Fruit fly (Drosophila melanogaster) whole organism, embryonic: Measurements from ENCODE around the gene Ant2.

Source experiments
- Bgb ChIP-seq: fragments of 200-800 bp; sonication (Bioruptor generic); IDR thresholded peaks from 2 replicates; pipeline ENCODE4 v1.3.6; 2022; ENCODE audit warnings: missing biosample characterization, missing genetic modification characterization; ENCODE audit not compliant: partially characterized antibody
- CG12236 ChIP-seq: fragments of 200-800 bp; sonication (Bioruptor generic); optimal IDR thresholded peaks from 2 replicates; lab custom pipeline; 2016; ENCODE audit warnings: missing biosample characterization, missing genetic modification characterization
- CG1233 ChIP-seq: fragments of 200-800 bp; sonication (Bioruptor generic); optimal IDR thresholded peaks from 4 replicates; lab custom pipeline; 2018; ENCODE audit warnings: missing biosample characterization, mild to moderate bottlenecking, missing genetic modification characterization
- CG1529 ChIP-seq: fragments of 200-800 bp; sonication (Bioruptor generic); optimal IDR thresholded peaks from 3 replicates; lab custom pipeline; 2018; ENCODE audit warnings: missing biosample characterization, missing genetic modification characterization
- CG15601 ChIP-seq: fragments of 200-800 bp; sonication (Bioruptor generic); optimal IDR thresholded peaks from 3 replicates; lab custom pipeline; 2019; ENCODE audit warnings: missing biosample characterization, mild to moderate bottlenecking, missing genetic modification characterization, moderate library complexity
- CG16815 ChIP-seq: fragments of 200-800 bp; sonication (Bioruptor generic); optimal IDR thresholded peaks from 3 replicates; lab custom pipeline; 2017; ENCODE audit warnings: missing biosample characterization, mild to moderate bottlenecking, missing genetic modification characterization
- CG17568 ChIP-seq: fragments of 200-800 bp; sonication (Bioruptor generic); optimal IDR thresholded peaks from 2 replicates; lab custom pipeline; 2018; ENCODE audit warnings: missing biosample characterization, mild to moderate bottlenecking, missing genetic modification characterization, moderate library complexity
- CG2202 ChIP-seq: fragments of 200-800 bp; sonication (Bioruptor generic); optimal IDR thresholded peaks from 2 replicates; lab custom pipeline; 2018; ENCODE audit warnings: missing biosample characterization, mild to moderate bottlenecking, missing genetic modification characterization
- CG30431 ChIP-seq: fragments of 200-800 bp; sonication (Bioruptor generic); optimal IDR thresholded peaks from 2 replicates; lab custom pipeline; 2017; ENCODE audit warnings: missing biosample characterization, missing genetic modification characterization
- CG31365 ChIP-seq: fragments of 200-800 bp; sonication (Bioruptor generic); optimal IDR thresholded peaks from 2 replicates; lab custom pipeline; 2018; ENCODE audit warnings: missing biosample characterization, mild to moderate bottlenecking, missing genetic modification characterization
- CG31441 ChIP-seq: fragments of 200-800 bp; sonication (Bioruptor generic); IDR thresholded peaks from 2 replicates; pipeline ENCODE4 v1.3.6; 2022; ENCODE audit warnings: missing biosample characterization, missing genetic modification characterization
- CG43689 ChIP-seq: fragments of 200-800 bp; sonication (Bioruptor generic); IDR thresholded peaks from 2 replicates; pipeline ENCODE4 v1.3.6; 2022; ENCODE audit warnings: missing biosample characterization, missing genetic modification characterization
- CG6689 ChIP-seq: fragments of 200-800 bp; sonication (Bioruptor generic); IDR thresholded peaks from 2 replicates; pipeline ENCODE4 v1.3.6; 2022; ENCODE audit warnings: missing biosample characterization, missing genetic modification characterization
- CG9609 ChIP-seq: fragments of 200-800 bp; sonication (Bioruptor generic); optimal IDR thresholded peaks from 3 replicates; lab custom pipeline; 2016; ENCODE audit warnings: missing biosample characterization, missing genetic modification characterization
- CG9932 ChIP-seq: fragments of 200-800 bp; sonication (Bioruptor generic); IDR thresholded peaks from 2 replicates; pipeline ENCODE4 v1.3.6; 2022; ENCODE audit warnings: missing biosample characterization, missing genetic modification characterization
- CoRest ChIP-seq: fragments of 200-800 bp; sonication (Bioruptor generic); optimal IDR thresholded peaks from 3 replicates; lab custom pipeline; 2018; ENCODE audit warnings: missing biosample characterization, mild to moderate bottlenecking, missing genetic modification characterization, moderate library complexity
- D ChIP-seq, 2 experiments: fragments of 200-800 bp in 1 of 2; fragments of >200 bp in 1 of 2; sonication (Bioruptor generic) in 1 of 2; optimal IDR thresholded peaks; 2 replicates in 1 of 2; 3 replicates in 1 of 2; lab custom pipeline; 2017; ENCODE audit warnings: mild to moderate bottlenecking in 1 of 2, missing biosample characterization in 1 of 2, missing genetic modification characterization in 1 of 2, missing genetic modification reagents in 1 of 2
- Dek ChIP-seq: fragments of 200-800 bp; sonication (Bioruptor generic); optimal IDR thresholded peaks from 3 replicates; lab custom pipeline; 2019; ENCODE audit warnings: missing biosample characterization, mild to moderate bottlenecking, missing genetic modification characterization, moderate library complexity
- Dfd ChIP-seq, 2 experiments: fragments of >200 bp; optimal IDR thresholded peaks; 2 replicates each; lab custom pipeline; 2017; ENCODE audit warnings: missing biosample characterization in 2 of 2, missing genetic modification characterization in 2 of 2
- E2f2 ChIP-seq: fragments of 200-800 bp; sonication (Bioruptor generic); IDR thresholded peaks from 2 replicates; pipeline ENCODE4 v1.3.6; 2022; ENCODE audit warnings: missing biosample characterization, missing genetic modification characterization
- Ets97D ChIP-seq: fragments of 200-800 bp; sonication (Bioruptor generic); optimal IDR thresholded peaks from 3 replicates; lab custom pipeline; 2016; ENCODE audit warnings: missing biosample characterization, missing genetic modification characterization
- Max ChIP-seq: fragments of 200-800 bp; sonication (Bioruptor generic); optimal IDR thresholded peaks from 2 replicates; lab custom pipeline; 2016; ENCODE audit warnings: missing biosample characterization, mild to moderate bottlenecking, missing genetic modification characterization
- NK7.1 ChIP-seq: fragments of 200-800 bp; sonication (Bioruptor generic); optimal IDR thresholded peaks from 3 replicates; lab custom pipeline; 2016; ENCODE audit warnings: missing biosample characterization, missing genetic modification characterization
- Ptx1 ChIP-seq: fragments of 200-800 bp; sonication (Bioruptor generic); IDR thresholded peaks from 2 replicates; pipeline ENCODE4 v1.3.6; 2022; ENCODE audit warnings: missing biosample characterization, missing genetic modification characterization
- Vsx1 ChIP-seq: fragments of 200-800 bp; sonication (Bioruptor generic); optimal IDR thresholded peaks from 2 replicates; lab custom pipeline; 2017; ENCODE audit warnings: missing biosample characterization, mild to moderate bottlenecking, missing genetic modification characterization, missing genetic modification reagents
- cato ChIP-seq: fragments of 200-800 bp; sonication (Bioruptor generic); optimal IDR thresholded peaks from 2 replicates; lab custom pipeline; 2016; ENCODE audit warnings: missing biosample characterization, missing genetic modification characterization, borderline replicate concordance
- chinmo ChIP-seq: fragments of 200-800 bp; sonication (Bioruptor generic); IDR thresholded peaks from 4 replicates; pipeline ENCODE4 v1.3.6; 2022; ENCODE audit warnings: missing biosample characterization, missing genetic modification characterization; ENCODE audit not compliant: partially characterized antibody
- dimm ChIP-seq: fragments of 200-800 bp; sonication (Bioruptor generic); IDR thresholded peaks from 2 replicates; pipeline ENCODE4 v1.3.6; 2022; ENCODE audit warnings: missing biosample characterization, missing genetic modification characterization
- fru ChIP-seq: fragments of >200 bp; optimal IDR thresholded peaks from 2 replicates; lab custom pipeline; 2017
- ftz-f1 ChIP-seq: fragments of 200-800 bp; sonication (Bioruptor generic); optimal IDR thresholded peaks from 2 replicates; lab custom pipeline; 2016; ENCODE audit warnings: missing biosample characterization, missing genetic modification characterization
- hkb ChIP-seq, 2 experiments: fragments of 200-800 bp in 1 of 2; fragments of >200 bp in 1 of 2; sonication (Bioruptor generic) in 1 of 2; IDR thresholded peaks in 1 of 2; optimal IDR thresholded peaks in 1 of 2; 2 replicates each; pipeline versions ENCODE4 v1.3.6 to Lab custom; 2017 to 2022; ENCODE audit warnings: missing biosample characterization in 1 of 2, missing genetic modification characterization in 1 of 2
- inv ChIP-seq: fragments of 200-800 bp; sonication (Bioruptor generic); IDR thresholded peaks from 2 replicates; pipeline ENCODE4 v1.3.6; 2022; ENCODE audit warnings: missing biosample characterization, missing genetic modification characterization; ENCODE audit not compliant: partially characterized antibody
- jumu ChIP-seq: fragments of 200-800 bp; sonication (Bioruptor generic); optimal IDR thresholded peaks from 3 replicates; lab custom pipeline; 2016; ENCODE audit warnings: missing biosample characterization, missing genetic modification characterization
- kay ChIP-seq: fragments of 200-800 bp; sonication (Bioruptor generic); optimal IDR thresholded peaks from 2 replicates; lab custom pipeline; 2016; ENCODE audit warnings: missing biosample characterization, missing genetic modification characterization
- mld ChIP-seq: fragments of 200-800 bp; sonication (Bioruptor generic); IDR thresholded peaks from 3 replicates; pipeline ENCODE4 v1.3.6; 2022; ENCODE audit warnings: missing biosample characterization, missing genetic modification characterization; ENCODE audit not compliant: partially characterized antibody
- nau ChIP-seq: fragments of 200-800 bp; sonication (Bioruptor generic); optimal IDR thresholded peaks from 3 replicates; lab custom pipeline; 2017; ENCODE audit warnings: missing biosample characterization, mild to moderate bottlenecking, missing genetic modification characterization, missing genetic modification reagents
- pzg ChIP-seq: fragments of 200-800 bp; sonication (Bioruptor generic); optimal IDR thresholded peaks from 3 replicates; lab custom pipeline; 2018; ENCODE audit warnings: missing biosample characterization, mild to moderate bottlenecking, missing genetic modification characterization, moderate library complexity
- ro ChIP-seq: fragments of 200-800 bp; sonication (Bioruptor generic); IDR thresholded peaks from 2 replicates; pipeline ENCODE4 v1.3.6; 2022; ENCODE audit warnings: missing biosample characterization, missing genetic modification characterization
- sqz ChIP-seq: fragments of 200-800 bp; sonication (Bioruptor generic); optimal IDR thresholded peaks from 3 replicates; lab custom pipeline; 2018; ENCODE audit warnings: missing biosample characterization, mild to moderate bottlenecking, missing genetic modification characterization
- stc ChIP-seq: fragments of 200-800 bp; sonication (Bioruptor generic); IDR thresholded peaks from 2 replicates; pipeline ENCODE4 v1.3.6; 2022; ENCODE audit warnings: missing biosample characterization, missing genetic modification characterization
- stwl ChIP-seq: fragments of 200-800 bp; sonication (Bioruptor generic); optimal IDR thresholded peaks from 3 replicates; lab custom pipeline; 2018; ENCODE audit warnings: missing biosample characterization, mild to moderate bottlenecking, missing genetic modification characterization, moderate library complexity
- tap ChIP-seq: fragments of 200-800 bp; optimal IDR thresholded peaks from 3 replicates; lab custom pipeline; 2019; ENCODE audit warnings: missing biosample characterization, mild to moderate bottlenecking, missing genetic modification characterization, moderate library complexity
- trem ChIP-seq: fragments of 200-800 bp; optimal IDR thresholded peaks from 3 replicates; lab custom pipeline; 2019; ENCODE audit warnings: missing biosample characterization, mild to moderate bottlenecking, missing genetic modification characterization, moderate library complexity
- wek ChIP-seq: fragments of 200-800 bp; sonication (Bioruptor generic); optimal IDR thresholded peaks from 3 replicates; lab custom pipeline; 2018; ENCODE audit warnings: missing biosample characterization, mild to moderate bottlenecking, missing genetic modification characterization, moderate library complexity

Gene Ant2

DNA sequence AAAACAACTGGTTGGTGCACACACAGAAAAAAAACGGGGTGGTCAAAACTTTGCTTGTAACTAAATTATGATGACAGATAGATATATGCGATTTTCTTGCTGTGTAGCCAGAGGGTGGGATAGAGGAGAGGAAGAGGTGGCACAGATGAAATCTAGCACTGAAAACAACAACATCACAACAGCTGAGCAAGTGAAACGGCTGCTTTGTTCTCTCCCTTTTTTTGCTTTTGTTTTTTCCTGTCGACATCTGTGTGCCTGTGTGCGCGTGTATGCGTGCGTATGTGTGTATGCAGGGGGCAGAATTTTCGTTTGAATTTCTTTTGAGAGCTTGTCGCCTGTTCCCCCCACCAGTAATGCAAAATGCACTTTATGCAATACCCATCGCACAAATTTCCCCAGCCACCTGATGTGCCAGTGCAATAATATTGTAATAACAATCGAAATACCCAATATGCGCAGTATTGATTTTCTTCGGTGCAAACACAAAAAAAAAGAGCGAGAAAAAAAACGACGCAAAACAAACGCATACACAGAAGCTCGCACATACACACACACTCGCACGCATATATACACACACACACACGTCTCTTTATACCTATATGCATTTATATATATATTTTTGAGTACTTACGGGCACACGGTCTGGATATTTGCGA is 19.2 kb downstream of the Ant2 start (continued):
- TF ChIP-seq hkb (optimal IDR thresholded peaks at IDR 0.05; lab: Kevin White, UChicago), result no peak
- TF ChIP-seq hkb (GFP tag; IDR thresholded peaks at IDR 0.05; lab: Robert Waterston, UW), result 0 out of 2 replicates have a peak, but pooled peaks have one; percentile 27
- peak; percentile 23 for TF ChIP-seq CG17568
- TF ChIP-seq CG30431 (GFP tag; lab: Kevin White, UChicago), result peak; percentile 2
- TF ChIP-seq Max (GFP tag; lab: Kevin White, UChicago), result no peak
- peak; percentile 80 for TF ChIP-seq CG9932
- peak; percentile 58 for TF ChIP-seq jumu (GFP tag; lab: Kevin White, UChicago)
- peak; percentile 11 for TF ChIP-seq Ets97D (GFP tag; lab: Kevin White, UChicago)
- TF ChIP-seq CG43689, result no peak
- no peak for TF ChIP-seq Dfd (GFP tag; optimal IDR thresholded peaks at IDR 0.05; lab: Kevin White, UChicago)
- no peak for TF ChIP-seq fru (lab: Kevin White, UChicago)
- peak; percentile 24 for TF ChIP-seq CG1529
- TF ChIP-seq sqz (GFP tag; lab: Kevin White, UChicago), result peak; percentile 93
- peak; percentile 54 for TF ChIP-seq CG9609 (GFP tag; lab: Kevin White, UChicago)
- TF ChIP-seq Ptx1 (GFP tag; lab: Robert Waterston, UW), result peak; percentile 56
- TF ChIP-seq pzg, result no peak
- no peak for TF ChIP-seq dimm
- no peak for TF ChIP-seq wek
- no peak for TF ChIP-seq CG12236 (GFP tag; lab: Kevin White, UChicago)
- TF ChIP-seq CG31441 (GFP tag; lab: Robert Waterston, UW), result no peak; the same call in 1 of the 2 replicates
- no peak for TF ChIP-seq ftz-f1 (GFP tag; lab: Kevin White, UChicago)
- no peak for TF ChIP-seq NK7.1 (GFP tag; lab: Kevin White, UChicago)
- TF ChIP-seq CG16815 (GFP tag; lab: Kevin White, UChicago), result peak; percentile 28
- no peak for TF ChIP-seq CG31365
- no peak for TF ChIP-seq stwl (tag; lab: Kevin White, UChicago)
- no peak for TF ChIP-seq ro
- TF ChIP-seq tap, result peak; percentile 53
- TF ChIP-seq kay (GFP tag; lab: Kevin White, UChicago), result peak; percentile 51
- TF ChIP-seq cato (GFP tag; lab: Kevin White, UChicago), result no peak
- peak; percentile 48 for TF ChIP-seq CoRest (tag; lab: Kevin White, UChicago)
- TF ChIP-seq trem (tag; lab: Kevin White, UChicago), result peak; percentile 15
- no peak for TF ChIP-seq inv
- TF ChIP-seq E2f2 (GFP tag; lab: Robert Waterston, UW), result peak; percentile 33; the same call in 1 of the 2 replicates
- TF ChIP-seq CG2202 (tag; lab: Kevin White, UChicago), result no peak
- peak; percentile 29; the same call in 1 of the 2 replicates for TF ChIP-seq Bgb (GFP tag; lab: Robert Waterston, UW)
- no peak for TF ChIP-seq mld (GFP tag; lab: Robert Waterston, UW)
- TF ChIP-seq CG6689 (GFP tag; lab: Robert Waterston, UW), result no peak
- TF ChIP-seq D (optimal IDR thresholded peaks at IDR 0.05; lab: Kevin White, UChicago), result peak; percentile 13
- peak; percentile 41 for TF ChIP-seq D (GFP tag; optimal IDR thresholded peaks at IDR 0.05; lab: Kevin White, UChicago)
- peak; percentile 44 for TF ChIP-seq CG1233 (GFP tag; lab: Kevin White, UChicago)
- TF ChIP-seq, all 482 proteins: peak for 275

DNA sequence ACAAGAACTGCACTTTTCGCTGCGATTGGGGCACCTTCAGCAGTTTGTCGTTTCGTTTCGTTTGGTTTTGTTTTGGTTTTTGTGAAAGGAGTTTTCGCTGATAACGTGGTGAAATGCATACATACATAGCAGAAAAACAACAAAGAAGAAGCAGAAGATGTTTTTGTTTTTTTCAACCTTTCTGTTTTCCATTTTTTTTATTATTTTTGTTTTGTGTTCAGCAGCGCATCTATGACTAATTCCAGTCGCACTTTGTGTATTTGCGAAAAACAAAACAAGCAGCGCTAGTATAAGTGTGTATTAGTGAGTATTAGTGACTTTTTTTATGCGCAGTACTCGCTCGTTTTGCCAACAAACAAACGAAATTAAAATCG is 19.7 kb downstream of the Ant2 start:
- TF ChIP-seq CG15601 (tag; lab: Kevin White, UChicago) (peak; percentile 7), nau (GFP tag; lab: Kevin White, UChicago) (no peak), Dek (tag; lab: Kevin White, UChicago) (no peak), chinmo (0 out of 4 replicates have a peak, but pooled peaks have one; percentile 33), stc (GFP tag; lab: Robert Waterston, UW) (peak; percentile 29; the same call in 1 of the 2 replicates), Vsx1 (GFP tag; lab: Kevin White, UChicago) (peak; percentile 36)
- TF ChIP-seq, all 482 proteins: peak for 4
